Fruit fly (Drosophila melanogaster) whole organism, prepupa: ENCODE measurements around the gene CG1703.

Experiments used
- Blimp-1 ChIP-seq: fragments of 200-800 bp; sonication (Bioruptor generic); optimal IDR thresholded peaks from 3 replicates; lab custom pipeline; 2017; ENCODE audit warnings: missing biosample characterization, missing genetic modification characterization, mild to moderate bottlenecking, moderate library complexity, missing genetic modification reagents
- CG10631 ChIP-seq: fragments of 200-800 bp; sonication (Bioruptor generic); optimal IDR thresholded peaks from 2 replicates; lab custom pipeline; 2016; ENCODE audit warnings: missing biosample characterization, missing genetic modification characterization
- CG10669 ChIP-seq: fragments of 200-800 bp; sonication (Bioruptor generic); optimal IDR thresholded peaks from 3 replicates; lab custom pipeline; 2018; ENCODE audit warnings: missing biosample characterization, mild to moderate bottlenecking, missing genetic modification characterization, moderate library complexity
- CG11294 ChIP-seq: fragments of 200-800 bp; sonication (Bioruptor generic); IDR thresholded peaks from 2 replicates; pipeline ENCODE4 v1.3.6; 2022; ENCODE audit warnings: missing biosample characterization, missing genetic modification characterization
- CG11762 ChIP-seq: fragments of 200-800 bp; sonication (Bioruptor generic); optimal IDR thresholded peaks from 3 replicates; lab custom pipeline; 2016; ENCODE audit warnings: missing biosample characterization, missing genetic modification characterization; ENCODE audit not compliant: insufficient read depth
- CG11902 ChIP-seq: fragments of 200-800 bp; sonication (Bioruptor generic); optimal IDR thresholded peaks from 3 replicates; lab custom pipeline; 2016; ENCODE audit warnings: missing biosample characterization, missing genetic modification characterization
- CG15336 ChIP-seq: fragments of 200-800 bp; sonication (Bioruptor generic); IDR thresholded peaks from 2 replicates; pipeline ENCODE4 v1.3.6; 2022; ENCODE audit warnings: missing biosample characterization, missing genetic modification characterization
- CG1621 ChIP-seq: fragments of 200-800 bp; sonication (Bioruptor generic); optimal IDR thresholded peaks from 3 replicates; lab custom pipeline; 2018; ENCODE audit warnings: missing biosample characterization, mild to moderate bottlenecking, missing genetic modification characterization
- CG16779 ChIP-seq: fragments of 200-800 bp; sonication (Bioruptor generic); optimal IDR thresholded peaks from 3 replicates; lab custom pipeline; 2017; ENCODE audit warnings: missing biosample characterization, mild to moderate bottlenecking, missing genetic modification characterization
- CG3032 ChIP-seq: fragments of 200-800 bp; optimal IDR thresholded peaks from 2 replicates; lab custom pipeline; 2019; ENCODE audit warnings: missing biosample characterization, mild to moderate bottlenecking, missing genetic modification characterization, moderate library complexity
- CG34406 ChIP-seq: fragments of 200-800 bp; sonication (Bioruptor generic); optimal IDR thresholded peaks from 3 replicates; lab custom pipeline; 2016; ENCODE audit warnings: missing biosample characterization, missing genetic modification characterization
- CG3919 ChIP-seq: fragments of 200-800 bp; sonication (Bioruptor generic); optimal IDR thresholded peaks from 3 replicates; lab custom pipeline; 2016; ENCODE audit warnings: missing biosample characterization, missing genetic modification characterization
- CG6276 ChIP-seq: fragments of 200-800 bp; sonication (Bioruptor generic); optimal IDR thresholded peaks from 2 replicates; lab custom pipeline; 2017; ENCODE audit warnings: missing biosample characterization, mild to moderate bottlenecking, missing genetic modification characterization
- CG6792 ChIP-seq: fragments of 200-800 bp; sonication (Bioruptor generic); optimal IDR thresholded peaks from 3 replicates; lab custom pipeline; 2016; ENCODE audit warnings: missing biosample characterization, missing genetic modification characterization
- CG6808 ChIP-seq: fragments of 200-800 bp; sonication (Bioruptor generic); optimal IDR thresholded peaks from 3 replicates; lab custom pipeline; 2017; ENCODE audit warnings: missing biosample characterization, missing genetic modification characterization, mild to moderate bottlenecking, moderate library complexity, missing genetic modification reagents
- CG7368 ChIP-seq: fragments of 200-800 bp; sonication (Bioruptor generic); optimal IDR thresholded peaks from 3 replicates; lab custom pipeline; 2016; ENCODE audit warnings: missing biosample characterization, missing genetic modification characterization
- CG8119 ChIP-seq: fragments of 200-800 bp; sonication (Bioruptor generic); IDR thresholded peaks from 3 replicates; pipeline ENCODE4 v1.3.6; 2022; ENCODE audit warnings: missing biosample characterization, missing genetic modification characterization
- CG8319 ChIP-seq: fragments of 200-800 bp; sonication (Bioruptor generic); optimal IDR thresholded peaks from 3 replicates; lab custom pipeline; 2016; ENCODE audit warnings: missing biosample characterization, missing genetic modification characterization
- CG8632 ChIP-seq: fragments of 200-800 bp; sonication (Bioruptor generic); optimal IDR thresholded peaks from 3 replicates; lab custom pipeline; 2016; ENCODE audit warnings: missing biosample characterization, missing genetic modification characterization
- Eip75B ChIP-seq: fragments of 200-800 bp; sonication (Bioruptor generic); optimal IDR thresholded peaks from 3 replicates; lab custom pipeline; 2016; ENCODE audit warnings: missing biosample characterization, missing genetic modification characterization
- Eip78C ChIP-seq: fragments of 200-800 bp; sonication (Bioruptor generic); peaks from one replicate; lab custom pipeline; 2016; ENCODE audit warnings: missing biosample characterization, missing genetic modification characterization
- Eip93F ChIP-seq: fragments of 200-800 bp; sonication (Bioruptor generic); optimal IDR thresholded peaks from 2 replicates; lab custom pipeline; 2016; ENCODE audit warnings: missing biosample characterization, mild to moderate bottlenecking, missing genetic modification characterization
- Ets21C ChIP-seq: fragments of 200-800 bp; sonication (Bioruptor generic); optimal IDR thresholded peaks from 3 replicates; lab custom pipeline; 2016; ENCODE audit warnings: missing biosample characterization, missing genetic modification characterization
- Ets96B ChIP-seq: fragments of 200-800 bp; optimal IDR thresholded peaks from 2 replicates; lab custom pipeline; 2019; ENCODE audit warnings: missing biosample characterization, mild to moderate bottlenecking, missing genetic modification characterization, moderate library complexity
- Gug ChIP-seq: fragments of 200-800 bp; sonication (Bioruptor generic); IDR thresholded peaks from 2 replicates; pipeline ENCODE4 v1.3.6; 2022; ENCODE audit warnings: missing biosample characterization, missing genetic modification characterization
- Hr38 ChIP-seq: sonication (Bioruptor generic); optimal IDR thresholded peaks from 2 replicates; lab custom pipeline; 2016; ENCODE audit warnings: missing biosample characterization, missing genetic modification characterization
- Hr39 ChIP-seq: fragments of 200-800 bp; sonication (Bioruptor generic); optimal IDR thresholded peaks from 2 replicates; lab custom pipeline; 2016; ENCODE audit warnings: missing biosample characterization, missing genetic modification characterization
- Hr4 ChIP-seq: fragments of 200-800 bp; sonication (Bioruptor generic); optimal IDR thresholded peaks from 3 replicates; lab custom pipeline; 2016; ENCODE audit warnings: missing biosample characterization, missing genetic modification characterization
- Lpt ChIP-seq: fragments of 200-800 bp; sonication (Bioruptor generic); optimal IDR thresholded peaks from 3 replicates; lab custom pipeline; 2016; ENCODE audit warnings: missing biosample characterization, missing genetic modification characterization
- Met ChIP-seq: fragments of 200-800 bp; sonication (Bioruptor generic); optimal IDR thresholded peaks from 3 replicates; lab custom pipeline; 2016; ENCODE audit warnings: missing biosample characterization, missing genetic modification characterization
- OdsH ChIP-seq: fragments of 200-800 bp; sonication (Bioruptor generic); optimal IDR thresholded peaks from 3 replicates; lab custom pipeline; 2016; ENCODE audit warnings: missing biosample characterization, missing genetic modification characterization
- Smox ChIP-seq: fragments of 200-800 bp; sonication (Bioruptor generic); optimal IDR thresholded peaks from 3 replicates; lab custom pipeline; 2016; ENCODE audit warnings: missing biosample characterization, missing genetic modification characterization
- Sox102F ChIP-seq: fragments of 200-800 bp; sonication (Bioruptor generic); optimal IDR thresholded peaks from 2 replicates; lab custom pipeline; 2016; ENCODE audit warnings: missing biosample characterization, mild to moderate bottlenecking, missing genetic modification characterization
- Sox14 ChIP-seq: fragments of 200-800 bp; sonication (Bioruptor generic); optimal IDR thresholded peaks from 3 replicates; lab custom pipeline; 2016; ENCODE audit warnings: missing biosample characterization, missing genetic modification characterization
- achi ChIP-seq: fragments of 200-800 bp; sonication (Bioruptor generic); optimal IDR thresholded peaks from 3 replicates; lab custom pipeline; 2016; ENCODE audit warnings: missing biosample characterization, missing genetic modification characterization
- acj6 ChIP-seq: fragments of 200-800 bp; sonication (Bioruptor generic); optimal IDR thresholded peaks from 3 replicates; lab custom pipeline; 2016; ENCODE audit warnings: missing biosample characterization, missing genetic modification characterization
- cyc ChIP-seq: fragments of 200-800 bp; sonication (Bioruptor generic); optimal IDR thresholded peaks from 3 replicates; lab custom pipeline; 2016; ENCODE audit warnings: missing biosample characterization, missing genetic modification characterization
- dac ChIP-seq: fragments of 200-800 bp; sonication (Bioruptor generic); optimal IDR thresholded peaks from 2 replicates; lab custom pipeline; 2017; ENCODE audit warnings: missing biosample characterization, mild to moderate bottlenecking, missing genetic modification characterization
- esn ChIP-seq: fragments of 200-800 bp; sonication (Bioruptor generic); optimal IDR thresholded peaks from 2 replicates; lab custom pipeline; 2016; ENCODE audit warnings: missing biosample characterization, mild to moderate bottlenecking, missing genetic modification characterization, moderate library complexity
- fd59A ChIP-seq: fragments of 200-800 bp; sonication (Bioruptor generic); optimal IDR thresholded peaks from 2 replicates; lab custom pipeline; 2017; ENCODE audit warnings: missing biosample characterization, mild to moderate bottlenecking, missing genetic modification characterization, missing genetic modification reagents
- fd85E ChIP-seq: fragments of 200-800 bp; sonication (Bioruptor generic); optimal IDR thresholded peaks from 3 replicates; lab custom pipeline; 2016; ENCODE audit warnings: missing biosample characterization, missing genetic modification characterization
- lz ChIP-seq: fragments of 200-800 bp; sonication (Bioruptor generic); optimal IDR thresholded peaks from 3 replicates; lab custom pipeline; 2016; ENCODE audit warnings: missing biosample characterization, missing genetic modification characterization
- net ChIP-seq: fragments of 200-800 bp; sonication (Bioruptor generic); optimal IDR thresholded peaks from 3 replicates; lab custom pipeline; 2016; ENCODE audit warnings: missing biosample characterization, missing genetic modification characterization
- pdm3 ChIP-seq: fragments of 200-800 bp; sonication (Bioruptor generic); optimal IDR thresholded peaks from 3 replicates; lab custom pipeline; 2016; ENCODE audit warnings: missing biosample characterization, missing genetic modification characterization
- salr ChIP-seq, 2 experiments: fragments of 200-800 bp; sonication (Bioruptor generic); optimal IDR thresholded peaks; 3 replicates each; lab custom pipeline; 2016 to 2018; ENCODE audit warnings: missing biosample characterization in 2 of 2, missing genetic modification characterization in 2 of 2, mild to moderate bottlenecking in 1 of 2
- spab ChIP-seq: fragments of 200-800 bp; sonication (Bioruptor generic); optimal IDR thresholded peaks from 2 replicates; lab custom pipeline; 2017; ENCODE audit warnings: missing biosample characterization, mild to moderate bottlenecking, missing genetic modification characterization, missing genetic modification reagents
- ss ChIP-seq, 2 experiments: fragments of 200-800 bp; sonication (Bioruptor generic); optimal IDR thresholded peaks; 2 replicates in 1 of 2; 3 replicates in 1 of 2; lab custom pipeline; 2017 to 2018; ENCODE audit warnings: mild to moderate bottlenecking in 2 of 2, missing biosample characterization in 2 of 2, missing genetic modification characterization in 2 of 2, moderate library complexity in 1 of 2
- svp ChIP-seq: fragments of 200-800 bp; sonication (Bioruptor generic); peaks from one replicate; lab custom pipeline; 2016; ENCODE audit warnings: missing biosample characterization, missing genetic modification characterization
- topi ChIP-seq: fragments of 200-800 bp; sonication (Bioruptor generic); optimal IDR thresholded peaks from 3 replicates; lab custom pipeline; 2016; ENCODE audit warnings: missing biosample characterization, missing genetic modification characterization
- vri ChIP-seq: fragments of 200-800 bp; sonication (Bioruptor generic); optimal IDR thresholded peaks from 3 replicates; lab custom pipeline; 2016; ENCODE audit warnings: missing biosample characterization, mild to moderate bottlenecking, missing genetic modification characterization

CG1703 gene

DNA sequence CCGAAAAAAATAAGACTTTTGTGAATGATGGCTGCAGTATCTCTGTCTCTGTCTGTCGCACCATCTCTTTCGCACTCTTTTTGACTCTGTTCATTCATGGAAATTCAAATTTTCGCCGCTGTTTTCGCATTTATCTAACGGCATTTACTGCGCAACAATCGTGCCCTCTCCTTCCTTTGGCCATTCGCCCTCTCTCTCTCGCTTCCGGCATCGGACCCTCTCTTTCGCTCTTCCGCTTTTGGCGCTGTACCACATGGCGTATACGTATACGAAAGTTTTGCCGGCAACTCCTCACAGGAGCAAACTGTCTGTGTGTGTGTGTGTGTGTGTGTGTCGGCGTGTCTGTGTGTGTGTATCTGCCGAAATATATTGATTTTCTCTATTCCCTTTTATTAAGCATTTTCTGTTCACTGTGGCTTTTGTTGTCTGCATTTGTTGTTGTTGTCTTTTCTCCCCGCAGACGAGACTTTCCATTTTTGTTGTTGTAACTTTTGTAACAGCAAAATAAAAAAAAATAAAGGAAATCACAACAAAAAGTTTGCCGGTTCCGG, 32.9 kb downstream of the CG1703 start:
- TF ChIP-seq achi, result no peak
- no peak for TF ChIP-seq CG10631
- TF ChIP-seq net, result no peak
- no peak for TF ChIP-seq salr (GFP tag; optimal IDR thresholded peaks at IDR 0.05; lab: Kevin White, UChicago)

DNA sequence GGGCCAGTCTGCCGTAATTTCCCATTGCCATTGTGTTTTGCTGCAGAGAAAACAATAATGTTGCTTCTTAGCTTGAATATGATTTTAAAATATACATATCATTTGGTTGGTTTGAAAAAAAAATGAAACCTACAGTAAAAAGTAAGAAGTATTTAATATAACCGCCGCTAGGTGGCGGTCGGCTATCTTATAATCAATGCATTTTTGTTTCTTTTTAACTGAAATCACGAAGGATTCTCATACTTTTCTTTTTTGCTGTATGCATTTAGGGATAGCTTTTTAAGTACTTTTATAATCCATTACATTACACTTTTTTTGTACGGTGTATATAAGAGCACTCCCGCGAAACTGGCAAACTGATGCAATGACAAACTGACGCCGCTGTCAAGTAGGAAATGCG, 39.7 kb downstream of the CG1703 start:
- TF ChIP-seq CG10669, result peak; percentile 19
- peak; percentile 14 for TF ChIP-seq Ets96B (tag; lab: Kevin White, UChicago)
- peak; percentile 40 for TF ChIP-seq Hr4 (GFP tag; lab: Kevin White, UChicago)
- no peak for TF ChIP-seq CG1621 (tag; lab: Kevin White, UChicago)
- TF ChIP-seq Sox102F, result no peak
- no peak for TF ChIP-seq CG7368 (GFP tag; lab: Kevin White, UChicago)
- TF ChIP-seq Hr39, result no peak
- TF ChIP-seq Sox14 (GFP tag; lab: Kevin White, UChicago), result no peak
- TF ChIP-seq fd59A (GFP tag; lab: Kevin White, UChicago), result no peak
- TF ChIP-seq acj6 (GFP tag; lab: Kevin White, UChicago), result peak; percentile 14
- TF ChIP-seq Eip93F, result no peak
- TF ChIP-seq lz (GFP tag; lab: Kevin White, UChicago), result no peak
- TF ChIP-seq CG3032, result peak; percentile 12
- TF ChIP-seq ss (GFP tag; optimal IDR thresholded peaks at IDR 0.05; lab: Kevin White, UChicago), result no peak
- TF ChIP-seq CG8632 (GFP tag; lab: Kevin White, UChicago), result no peak
- TF ChIP-seq CG34406 (GFP tag; lab: Kevin White, UChicago), result no peak
- TF ChIP-seq CG6792 (GFP tag; lab: Kevin White, UChicago), result no peak
- TF ChIP-seq cyc, result no peak
- TF ChIP-seq svp (GFP tag; lab: Kevin White, UChicago), result peak; percentile 65
- peak; percentile 19 for TF ChIP-seq Eip75B (GFP tag; lab: Kevin White, UChicago)
- no peak for TF ChIP-seq salr (GFP tag; optimal IDR thresholded peaks at IDR 0.05; lab: Kevin White, UChicago)
- TF ChIP-seq CG16779 (tag; lab: Kevin White, UChicago), result no peak
- TF ChIP-seq CG15336 (GFP tag; lab: Robert Waterston, UW), result peak; percentile 35; the same call in 1 of the 2 replicates
- TF ChIP-seq Blimp-1 (GFP tag; lab: Kevin White, UChicago), result no peak
- no peak for TF ChIP-seq CG11902 (GFP tag; lab: Kevin White, UChicago)
- TF ChIP-seq Gug (GFP tag; lab: Robert Waterston, UW), result no peak
- no peak for TF ChIP-seq CG6808 (GFP tag; lab: Kevin White, UChicago)
- TF ChIP-seq topi (GFP tag; lab: Kevin White, UChicago), result peak; percentile 6
- TF ChIP-seq vri, result no peak
- TF ChIP-seq CG11762, result no peak
- TF ChIP-seq esn (GFP tag; lab: Kevin White, UChicago), result peak; percentile 4
- peak; percentile 31 for TF ChIP-seq Eip78C (GFP tag; lab: Kevin White, UChicago)
- TF ChIP-seq CG8119 (GFP tag; lab: Robert Waterston, UW), result peak; percentile 41; the same call in 1 of the 3 replicates
- no peak for TF ChIP-seq Lpt
- no peak for TF ChIP-seq CG11294 (GFP tag; lab: Robert Waterston, UW)
- peak; percentile 24 for TF ChIP-seq OdsH (GFP tag; lab: Kevin White, UChicago)
- TF ChIP-seq spab (GFP tag; lab: Kevin White, UChicago), result no peak
- TF ChIP-seq CG8319 (GFP tag; lab: Kevin White, UChicago), result no peak
- TF ChIP-seq net, result no peak
- TF ChIP-seq Ets21C (GFP tag; lab: Kevin White, UChicago), result no peak
- TF ChIP-seq pdm3 (GFP tag; lab: Kevin White, UChicago), result peak; percentile 30
- no peak for TF ChIP-seq dac (GFP tag; lab: Kevin White, UChicago)
- TF ChIP-seq Met (GFP tag; lab: Kevin White, UChicago), result peak; percentile 61
- no peak for TF ChIP-seq Smox (GFP tag; lab: Kevin White, UChicago)
- peak; percentile 5 for TF ChIP-seq CG3919 (GFP tag; lab: Kevin White, UChicago)
- peak; percentile 9 for TF ChIP-seq achi
- peak; percentile 16 for TF ChIP-seq CG6276 (GFP tag; lab: Kevin White, UChicago)
- no peak for TF ChIP-seq fd85E
- no peak for TF ChIP-seq CG10631
- no peak for TF ChIP-seq Hr38 (GFP tag; lab: Kevin White, UChicago)
